Fruit fly (Drosophila melanogaster) S2 (cell line): Measurements from ENCODE around the gene Prosbeta5R2.

Experiments used
- CG8478 ChIP-seq: fragments of >200 bp; optimal IDR thresholded peaks from 2 replicates; lab custom pipeline; 2018
- CTCF ChIP-seq, 2 experiments: fragments of >200 bp; optimal IDR thresholded peaks; 2 replicates each; lab custom pipeline; 2018

dm6 chr2L:17990118-17990517, at the start of gene Prosbeta5R2:
- TF ChIP-seq CTCF (optimal IDR thresholded peaks at IDR 0.05; lab: Kevin White, UChicago) (no peak), CG8478 (lab: Kevin White, UChicago) (no peak)
